Fruit fly (Drosophila melanogaster) whole organism, embryonic: ENCODE measurements around the gene CG18301.

ENCODE experiments used
- Asciz ChIP-seq: fragments of 200-800 bp; sonication (Bioruptor generic); optimal IDR thresholded peaks from 2 replicates; lab custom pipeline; 2017; ENCODE audit warnings: missing biosample characterization, mild to moderate bottlenecking, missing genetic modification characterization, missing genetic modification reagents
- CG10147 ChIP-seq: fragments of 200-800 bp; sonication (Bioruptor generic); optimal IDR thresholded peaks from 2 replicates; lab custom pipeline; 2019; ENCODE audit warnings: missing biosample characterization, mild to moderate bottlenecking, missing genetic modification characterization, moderate library complexity
- CG10209 ChIP-seq: fragments of 200-800 bp; sonication (Bioruptor generic); optimal IDR thresholded peaks from 3 replicates; lab custom pipeline; 2017; ENCODE audit warnings: missing biosample characterization, mild to moderate bottlenecking, missing genetic modification characterization, missing genetic modification reagents
- CG10274 ChIP-seq: fragments of 200-800 bp; sonication (Bioruptor generic); optimal IDR thresholded peaks from 3 replicates; lab custom pipeline; 2017; ENCODE audit warnings: missing biosample characterization, mild to moderate bottlenecking, missing genetic modification characterization
- CG10366 ChIP-seq: fragments of 200-800 bp; sonication (Bioruptor generic); IDR thresholded peaks from 2 replicates; pipeline ENCODE4 v1.3.6; 2022; ENCODE audit warnings: missing biosample characterization, missing genetic modification characterization
- CG10959 ChIP-seq: fragments of 200-800 bp; sonication (Bioruptor generic); IDR thresholded peaks from 2 replicates; pipeline ENCODE4 v1.3.6; 2022; ENCODE audit warnings: missing biosample characterization, missing genetic modification characterization
- CG10979 ChIP-seq: fragments of 200-800 bp; sonication (Bioruptor generic); optimal IDR thresholded peaks from 2 replicates; lab custom pipeline; 2018; ENCODE audit warnings: missing biosample characterization, mild to moderate bottlenecking, missing genetic modification characterization, moderate library complexity
- CG11247 ChIP-seq: fragments of 200-800 bp; sonication (Bioruptor generic); IDR thresholded peaks from 2 replicates; pipeline ENCODE4 v1.3.6; 2022; ENCODE audit warnings: missing biosample characterization, missing genetic modification characterization
- CG12391 ChIP-seq: fragments of 200-800 bp; sonication (Bioruptor generic); optimal IDR thresholded peaks from 3 replicates; lab custom pipeline; 2018; ENCODE audit warnings: missing biosample characterization, mild to moderate bottlenecking, missing genetic modification characterization, moderate library complexity
- CG12744 ChIP-seq: fragments of 200-800 bp; sonication (Bioruptor generic); optimal IDR thresholded peaks from 2 replicates; lab custom pipeline; 2016; ENCODE audit warnings: missing biosample characterization, missing genetic modification characterization
- CG13123 ChIP-seq: fragments of 200-800 bp; sonication (Bioruptor generic); optimal IDR thresholded peaks from 2 replicates; lab custom pipeline; 2016; ENCODE audit warnings: missing biosample characterization, missing genetic modification characterization
- CG13424 ChIP-seq: fragments of 200-800 bp; sonication (Bioruptor generic); optimal IDR thresholded peaks from 2 replicates; lab custom pipeline; 2019; ENCODE audit warnings: missing biosample characterization, mild to moderate bottlenecking, missing genetic modification characterization, moderate library complexity
- CG15011 ChIP-seq: fragments of 200-800 bp; sonication (Bioruptor generic); optimal IDR thresholded peaks from 3 replicates; lab custom pipeline; 2018; ENCODE audit warnings: missing biosample characterization, mild to moderate bottlenecking, missing genetic modification characterization
- CG15514 ChIP-seq: fragments of 200-800 bp; sonication (Bioruptor generic); optimal IDR thresholded peaks from 3 replicates; lab custom pipeline; 2017; ENCODE audit warnings: missing biosample characterization, missing genetic modification characterization, mild to moderate bottlenecking, moderate library complexity, missing genetic modification reagents
- CG15696 ChIP-seq: fragments of 200-800 bp; sonication (Bioruptor generic); optimal IDR thresholded peaks from 2 replicates; lab custom pipeline; 2019; ENCODE audit warnings: missing biosample characterization, mild to moderate bottlenecking, missing genetic modification characterization, moderate library complexity
- CG1603 ChIP-seq: fragments of 200-800 bp; sonication (Bioruptor generic); optimal IDR thresholded peaks from 2 replicates; lab custom pipeline; 2019; ENCODE audit warnings: missing biosample characterization, mild to moderate bottlenecking, missing genetic modification characterization, moderate library complexity
- CG16779 ChIP-seq: fragments of 200-800 bp; sonication (Bioruptor generic); IDR thresholded peaks from 2 replicates; pipeline ENCODE4 v1.3.6; 2022; ENCODE audit warnings: missing biosample characterization, missing genetic modification characterization
- CG16813 ChIP-seq: fragments of 200-800 bp; sonication (Bioruptor generic); IDR thresholded peaks from 3 replicates; pipeline ENCODE4 v1.3.6; 2022; ENCODE audit warnings: missing biosample characterization, missing genetic modification characterization; ENCODE audit not compliant: partially characterized antibody
- CG2129 ChIP-seq: fragments of 200-800 bp; sonication (Bioruptor generic); IDR thresholded peaks from 2 replicates; pipeline ENCODE4 v1.3.6; 2022; ENCODE audit warnings: missing biosample characterization, missing genetic modification characterization; ENCODE audit not compliant: partially characterized antibody
- CG2199 ChIP-seq: fragments of 200-800 bp; sonication (Bioruptor generic); IDR thresholded peaks from 3 replicates; pipeline ENCODE4 v1.3.6; 2022; ENCODE audit warnings: missing biosample characterization, missing genetic modification characterization
- CG2712 ChIP-seq: fragments of 200-800 bp; optimal IDR thresholded peaks from 3 replicates; lab custom pipeline; 2019; ENCODE audit warnings: missing biosample characterization, mild to moderate bottlenecking, missing genetic modification characterization, moderate library complexity
- CG32767 ChIP-seq: fragments of 200-800 bp; sonication (Bioruptor generic); IDR thresholded peaks from 2 replicates; pipeline ENCODE4 v1.3.6; 2022; ENCODE audit warnings: missing biosample characterization, missing genetic modification characterization
- CG3726 ChIP-seq: fragments of 200-800 bp; sonication (Bioruptor generic); IDR thresholded peaks from 3 replicates; pipeline ENCODE4, ENCODE4 v1.3.6; 2022; ENCODE audit warnings: missing biosample characterization, missing genetic modification characterization
- CG6254 ChIP-seq: fragments of 200-800 bp; sonication (Bioruptor generic); optimal IDR thresholded peaks from 3 replicates; lab custom pipeline; 2017; ENCODE audit warnings: mild to moderate bottlenecking, missing biosample characterization, missing genetic modification reagents, missing genetic modification characterization
- CG6765 ChIP-seq: fragments of 200-800 bp; sonication (Bioruptor generic); optimal IDR thresholded peaks from 3 replicates; lab custom pipeline; 2017; ENCODE audit warnings: missing biosample characterization, mild to moderate bottlenecking, missing genetic modification characterization
- CG9215 ChIP-seq: fragments of 200-800 bp; sonication (Bioruptor generic); IDR thresholded peaks from 2 replicates; pipeline ENCODE4 v1.3.6; 2022; ENCODE audit warnings: missing biosample characterization, missing genetic modification characterization
- CG9727 ChIP-seq: fragments of 200-800 bp; sonication (Bioruptor generic); optimal IDR thresholded peaks from 3 replicates; lab custom pipeline; 2017; ENCODE audit warnings: missing biosample characterization, mild to moderate bottlenecking, missing genetic modification characterization
- Dp ChIP-seq: fragments of 200-800 bp; sonication (Bioruptor generic); optimal IDR thresholded peaks from 2 replicates; lab custom pipeline; 2018; ENCODE audit warnings: missing biosample characterization, mild to moderate bottlenecking, missing genetic modification characterization, moderate library complexity
- E2f1 ChIP-seq: fragments of 200-800 bp; sonication (Bioruptor generic); IDR thresholded peaks from 2 replicates; pipeline ENCODE4 v1.3.6; 2022; ENCODE audit warnings: missing biosample characterization, missing genetic modification characterization
- Fer1 ChIP-seq: fragments of 200-800 bp; sonication (Bioruptor generic); optimal IDR thresholded peaks from 2 replicates; lab custom pipeline; 2017; ENCODE audit warnings: missing biosample characterization, mild to moderate bottlenecking, missing genetic modification characterization
- HLH54F ChIP-seq: fragments of 200-800 bp; sonication (Bioruptor generic); optimal IDR thresholded peaks from 3 replicates; lab custom pipeline; 2016; ENCODE audit warnings: missing biosample characterization, missing genetic modification characterization
- Mad ChIP-seq: fragments of 200-800 bp; sonication (Bioruptor generic); optimal IDR thresholded peaks from 2 replicates; lab custom pipeline; 2016; ENCODE audit warnings: missing biosample characterization, missing genetic modification characterization
- Sin3A ChIP-seq: fragments of >200 bp; optimal IDR thresholded peaks from 2 replicates; lab custom pipeline; 2018
- ap ChIP-seq: fragments of 200-800 bp; sonication (Bioruptor generic); IDR thresholded peaks from 2 replicates; pipeline ENCODE4 v1.3.6; 2022; ENCODE audit warnings: missing biosample characterization, missing genetic modification characterization
- ara ChIP-seq: fragments of 200-800 bp; sonication (Bioruptor generic); IDR thresholded peaks from 2 replicates; pipeline ENCODE4 v1.3.6; 2022; ENCODE audit warnings: missing biosample characterization, missing genetic modification characterization
- bigmax ChIP-seq: fragments of 200-800 bp; sonication (Bioruptor generic); optimal IDR thresholded peaks from 2 replicates; lab custom pipeline; 2018; ENCODE audit warnings: missing biosample characterization, mild to moderate bottlenecking, missing genetic modification characterization
- bsh ChIP-seq, 2 experiments: fragments of 200-800 bp; sonication (Bioruptor generic); optimal IDR thresholded peaks; 2 replicates each; lab custom pipeline; 2017 to 2018; ENCODE audit warnings: mild to moderate bottlenecking in 2 of 2, missing biosample characterization in 2 of 2, missing genetic modification characterization in 2 of 2, moderate library complexity in 1 of 2
- chm ChIP-seq: fragments of 200-800 bp; sonication (Bioruptor generic); IDR thresholded peaks from 2 replicates; pipeline ENCODE4 v1.3.6; 2022; ENCODE audit warnings: missing biosample characterization, missing genetic modification characterization
- fu2 ChIP-seq: fragments of 200-800 bp; sonication (Bioruptor generic); optimal IDR thresholded peaks from 2 replicates; lab custom pipeline; 2016; ENCODE audit warnings: missing biosample characterization, missing genetic modification characterization
- hb ChIP-seq: fragments of 200-800 bp; sonication (Bioruptor generic); IDR thresholded peaks from 3 replicates; pipeline ENCODE4 v1.3.6; 2022; ENCODE audit warnings: missing biosample characterization, missing genetic modification characterization; ENCODE audit not compliant: partially characterized antibody
- hth ChIP-seq: fragments of >200 bp; optimal IDR thresholded peaks from 2 replicates; lab custom pipeline; 2017; ENCODE audit warnings: inconsistent platforms
- mam ChIP-seq: fragments of 200-800 bp; sonication (Bioruptor generic); optimal IDR thresholded peaks from 3 replicates; lab custom pipeline; 2016; ENCODE audit warnings: missing biosample characterization, missing genetic modification characterization
- nmo ChIP-seq: fragments of 200-800 bp; sonication (Bioruptor generic); optimal IDR thresholded peaks from 2 replicates; lab custom pipeline; 2018; ENCODE audit warnings: missing biosample characterization, mild to moderate bottlenecking, missing genetic modification characterization, moderate library complexity
- oc ChIP-seq: fragments of 200-800 bp; sonication (Bioruptor generic); optimal IDR thresholded peaks from 2 replicates; lab custom pipeline; 2018; ENCODE audit warnings: missing biosample characterization, mild to moderate bottlenecking, missing genetic modification characterization, moderate library complexity
- ro ChIP-seq: fragments of 200-800 bp; sonication (Bioruptor generic); IDR thresholded peaks from 2 replicates; pipeline ENCODE4 v1.3.6; 2022; ENCODE audit warnings: missing biosample characterization, missing genetic modification characterization
- run ChIP-seq: fragments of 200-800 bp; sonication (Bioruptor generic); optimal IDR thresholded peaks from 3 replicates; lab custom pipeline; 2018; ENCODE audit warnings: missing biosample characterization, mild to moderate bottlenecking, missing genetic modification characterization
- seq ChIP-seq: fragments of 200-800 bp; sonication (Bioruptor generic); IDR thresholded peaks from 2 replicates; pipeline ENCODE4 v1.3.6; 2022; ENCODE audit warnings: missing biosample characterization, missing genetic modification characterization
- slbo ChIP-seq: fragments of 200-800 bp; sonication (Bioruptor generic); IDR thresholded peaks from 2 replicates; pipeline ENCODE4 v1.3.6; 2022; ENCODE audit warnings: missing biosample characterization, missing genetic modification characterization
- slou ChIP-seq: fragments of 200-800 bp; sonication (Bioruptor generic); optimal IDR thresholded peaks from 3 replicates; lab custom pipeline; 2016; ENCODE audit warnings: missing biosample characterization, missing genetic modification characterization
- unpg ChIP-seq: fragments of 200-800 bp; sonication (Bioruptor generic); optimal IDR thresholded peaks from 3 replicates; lab custom pipeline; 2018; ENCODE audit warnings: missing biosample characterization, mild to moderate bottlenecking, missing genetic modification characterization, moderate library complexity

The CG18301 gene

DNA sequence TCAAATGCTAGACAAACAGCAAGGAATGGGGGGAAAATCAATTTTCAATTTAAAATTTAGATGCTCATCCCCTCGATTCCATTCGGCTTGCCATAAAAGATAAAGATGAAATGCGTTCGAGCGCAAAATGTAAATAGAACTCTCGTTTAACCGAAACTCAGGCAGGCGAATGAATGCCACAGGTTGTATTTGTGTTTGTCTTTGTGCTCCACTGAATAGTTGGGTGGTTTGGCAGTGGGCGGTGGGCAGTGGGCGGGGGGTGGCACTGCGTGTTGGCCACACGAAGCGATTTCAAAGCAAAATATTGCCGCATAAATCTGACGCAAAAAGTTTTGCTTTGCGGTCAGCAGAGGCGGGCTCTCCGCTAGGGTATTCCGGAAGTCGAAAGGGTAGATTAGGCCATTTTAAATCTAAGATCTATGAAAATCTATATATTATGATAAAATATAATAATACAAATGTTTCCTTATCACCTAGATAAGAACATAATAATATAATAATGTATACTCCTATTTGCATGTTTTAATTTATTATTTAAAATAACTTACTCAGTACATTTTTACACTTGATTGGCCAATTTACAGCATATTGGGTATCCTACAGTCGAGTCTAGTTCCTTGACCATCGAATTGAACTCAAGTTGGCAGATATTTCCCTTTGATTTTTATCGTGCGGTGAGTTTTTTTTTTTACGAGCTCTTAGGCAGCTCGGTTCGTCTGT lies 9.3 kb upstream of the CG18301 start (continued):
- TF ChIP-seq CG10147 (GFP tag; lab: Kevin White, UChicago) (peak; percentile 40), ap (GFP tag; lab: Robert Waterston, UW) (no peak), Mad (GFP tag; lab: Kevin White, UChicago) (no peak), ara (GFP tag; lab: Robert Waterston, UW) (peak; percentile 61), oc (tag; lab: Kevin White, UChicago) (no peak), ro (GFP tag; lab: Robert Waterston, UW) (no peak), CG2712 (tag; lab: Kevin White, UChicago) (peak; percentile 64), CG15514 (GFP tag; lab: Kevin White, UChicago) (peak; percentile 33), CG9215 (GFP tag; lab: Robert Waterston, UW) (peak; percentile 69), unpg (GFP tag; lab: Kevin White, UChicago) (peak; percentile 33), CG9727 (GFP tag; lab: Kevin White, UChicago) (peak; percentile 77), HLH54F (GFP tag; lab: Kevin White, UChicago) (no peak), CG10366 (GFP tag; lab: Robert Waterston, UW) (peak; percentile 61), seq (GFP tag; lab: Robert Waterston, UW) (no peak; the same call in 1 of the 2 replicates), CG12744 (GFP tag; lab: Kevin White, UChicago) (no peak), slbo (GFP tag; lab: Robert Waterston, UW) (peak; percentile 79), CG16779 (no peak), CG10959 (GFP tag; lab: Robert Waterston, UW) (no peak), Dp (no peak), fu2 (GFP tag; lab: Kevin White, UChicago) (no peak), CG2129 (GFP tag; lab: Robert Waterston, UW) (no peak), mam (no peak), slou (GFP tag; lab: Kevin White, UChicago) (peak; percentile 15), bsh (GFP tag; optimal IDR thresholded peaks at IDR 0.05; lab: Kevin White, UChicago) (peak in 1 of 2 experiments; percentile 35), hb (GFP tag; lab: Robert Waterston, UW) (no peak), Fer1 (GFP tag; lab: Kevin White, UChicago) (peak; percentile 63), hth (lab: Kevin White, UChicago) (no peak), chm (GFP tag; lab: Robert Waterston, UW) (no peak), CG3726 (GFP tag; lab: Robert Waterston, UW) (no peak), CG1603 (tag; lab: Kevin White, UChicago) (no peak), CG13424 (tag; lab: Kevin White, UChicago) (peak; percentile 76), Sin3A (lab: Kevin White, UChicago) (no peak), CG15696 (tag; lab: Kevin White, UChicago) (peak; percentile 29), CG10979 (tag; lab: Kevin White, UChicago) (peak; percentile 34), CG32767 (GFP tag; lab: Robert Waterston, UW) (0 out of 2 replicates have a peak, but pooled peaks have one; percentile 13), E2f1 (peak; percentile 65), CG10274 (peak; percentile 38), CG2199 (GFP tag; lab: Robert Waterston, UW) (no peak), CG6765 (no peak), bigmax (GFP tag; lab: Kevin White, UChicago) (no peak), CG15011 (peak; percentile 50), CG16813 (GFP tag; lab: Robert Waterston, UW) (no peak), nmo (GFP tag; lab: Kevin White, UChicago) (peak; percentile 79), Asciz (GFP tag; lab: Kevin White, UChicago) (peak; percentile 49), CG6254 (GFP tag; lab: Kevin White, UChicago) (no peak), CG13123 (GFP tag; lab: Kevin White, UChicago) (peak; percentile 24), CG11247 (GFP tag; lab: Robert Waterston, UW) (peak; percentile 30; the same call in 1 of the 2 replicates), CG10209 (GFP tag; lab: Kevin White, UChicago) (peak; percentile 74), CG12391 (peak; percentile 67), run (peak; percentile 47)
